Fruit fly (Drosophila melanogaster) whole organism, embryonic: ENCODE results near the gene tyf.

ENCODE experiments used
- CG10431 ChIP-seq: fragments of 200-800 bp; sonication (Bioruptor generic); optimal IDR thresholded peaks from 3 replicates; lab custom pipeline; 2018; ENCODE audit warnings: missing biosample characterization, mild to moderate bottlenecking, missing genetic modification characterization
- CG14667 ChIP-seq: fragments of 200-800 bp; sonication (Bioruptor generic); IDR thresholded peaks from 2 replicates; pipeline ENCODE4 v1.3.6; 2022; ENCODE audit warnings: missing biosample characterization, missing genetic modification characterization
- CG14860 ChIP-seq: fragments of 200-800 bp; sonication (Bioruptor generic); IDR thresholded peaks from 3 replicates; pipeline ENCODE4 v1.3.6; 2022; ENCODE audit warnings: missing biosample characterization, missing genetic modification characterization; ENCODE audit not compliant: partially characterized antibody
- CG15073 ChIP-seq: fragments of 200-800 bp; sonication (Bioruptor generic); optimal IDR thresholded peaks from 2 replicates; lab custom pipeline; 2016; ENCODE audit warnings: missing biosample characterization, missing genetic modification characterization
- CG15514 ChIP-seq: fragments of 200-800 bp; sonication (Bioruptor generic); optimal IDR thresholded peaks from 3 replicates; lab custom pipeline; 2017; ENCODE audit warnings: missing biosample characterization, missing genetic modification characterization, mild to moderate bottlenecking, moderate library complexity, missing genetic modification reagents
- CG17186 ChIP-seq: fragments of 200-800 bp; sonication (Bioruptor generic); optimal IDR thresholded peaks from 3 replicates; lab custom pipeline; 2017; ENCODE audit warnings: missing biosample characterization, missing genetic modification reagents, missing genetic modification characterization
- CG2678 ChIP-seq: fragments of 200-800 bp; sonication (Bioruptor generic); optimal IDR thresholded peaks from 3 replicates; lab custom pipeline; 2019; ENCODE audit warnings: missing biosample characterization, mild to moderate bottlenecking, missing genetic modification characterization, moderate library complexity
- CG32772 ChIP-seq: fragments of 200-800 bp; sonication (Bioruptor generic); IDR thresholded peaks from 2 replicates; pipeline ENCODE4 v1.3.6; 2022; ENCODE audit warnings: missing biosample characterization, missing genetic modification characterization
- CG33557 ChIP-seq: fragments of 200-800 bp; sonication (Bioruptor generic); optimal IDR thresholded peaks from 2 replicates; lab custom pipeline; 2019; ENCODE audit warnings: missing biosample characterization, mild to moderate bottlenecking, missing genetic modification characterization, moderate library complexity
- CG3838 ChIP-seq: fragments of 200-800 bp; sonication (Bioruptor generic); optimal IDR thresholded peaks from 3 replicates; lab custom pipeline; 2016; ENCODE audit warnings: missing biosample characterization, missing genetic modification characterization
- CG5245 ChIP-seq: fragments of 200-800 bp; sonication (Bioruptor generic); optimal IDR thresholded peaks from 3 replicates; lab custom pipeline; 2016; ENCODE audit warnings: missing biosample characterization, missing genetic modification characterization
- CG6654 ChIP-seq: fragments of 200-800 bp; sonication (Bioruptor generic); optimal IDR thresholded peaks from 2 replicates; lab custom pipeline; 2017; ENCODE audit warnings: missing biosample characterization, mild to moderate bottlenecking, missing genetic modification characterization
- CG6689 ChIP-seq: fragments of 200-800 bp; sonication (Bioruptor generic); IDR thresholded peaks from 2 replicates; pipeline ENCODE4 v1.3.6; 2022; ENCODE audit warnings: missing biosample characterization, missing genetic modification characterization
- CG6813 ChIP-seq: fragments of 200-800 bp; sonication (Bioruptor generic); optimal IDR thresholded peaks from 2 replicates; lab custom pipeline; 2017; ENCODE audit warnings: missing biosample characterization, missing genetic modification characterization, mild to moderate bottlenecking, moderate library complexity, missing genetic modification reagents
- CG6854 ChIP-seq: fragments of 200-800 bp; sonication (Bioruptor generic); optimal IDR thresholded peaks from 3 replicates; lab custom pipeline; 2017; ENCODE audit warnings: missing biosample characterization, mild to moderate bottlenecking, missing genetic modification characterization
- CG7786 ChIP-seq: fragments of 200-800 bp; sonication (Bioruptor generic); optimal IDR thresholded peaks from 2 replicates; lab custom pipeline; 2016; ENCODE audit warnings: missing biosample characterization, missing genetic modification characterization
- CG8478 ChIP-seq: fragments of >200 bp; optimal IDR thresholded peaks from 2 replicates; lab custom pipeline; 2018
- Dbx ChIP-seq: fragments of 200-800 bp; sonication (Bioruptor generic); IDR thresholded peaks from 3 replicates; pipeline ENCODE4 v1.3.6; 2022; ENCODE audit warnings: missing biosample characterization, missing genetic modification characterization
- Dek ChIP-seq: fragments of 200-800 bp; sonication (Bioruptor generic); optimal IDR thresholded peaks from 3 replicates; lab custom pipeline; 2019; ENCODE audit warnings: missing biosample characterization, mild to moderate bottlenecking, missing genetic modification characterization, moderate library complexity
- Dip3 ChIP-seq: fragments of 200-800 bp; sonication (Bioruptor generic); optimal IDR thresholded peaks from 3 replicates; lab custom pipeline; 2016; ENCODE audit warnings: missing biosample characterization, missing genetic modification characterization
- Dp ChIP-seq: fragments of 200-800 bp; sonication (Bioruptor generic); optimal IDR thresholded peaks from 2 replicates; lab custom pipeline; 2018; ENCODE audit warnings: missing biosample characterization, mild to moderate bottlenecking, missing genetic modification characterization, moderate library complexity
- Hey ChIP-seq: fragments of 200-800 bp; sonication (Bioruptor generic); optimal IDR thresholded peaks from 3 replicates; lab custom pipeline; 2018; ENCODE audit warnings: missing biosample characterization, mild to moderate bottlenecking, missing genetic modification characterization
- MBD-R2 ChIP-seq: fragments of 200-800 bp; sonication (Bioruptor generic); IDR thresholded peaks from 2 replicates; pipeline ENCODE4 v1.3.6; 2022; ENCODE audit warnings: missing biosample characterization, missing genetic modification characterization
- Opbp ChIP-seq: fragments of 200-800 bp; sonication (Bioruptor generic); IDR thresholded peaks from 3 replicates; pipeline ENCODE4 v1.3.6; 2022; ENCODE audit warnings: missing biosample characterization, missing genetic modification characterization; ENCODE audit not compliant: partially characterized antibody
- Six4 ChIP-seq: fragments of 200-800 bp; sonication (Bioruptor generic); optimal IDR thresholded peaks from 2 replicates; lab custom pipeline; 2016; ENCODE audit warnings: missing biosample characterization, missing genetic modification characterization
- Sox100B ChIP-seq: fragments of 200-800 bp; sonication (Bioruptor generic); optimal IDR thresholded peaks from 3 replicates; lab custom pipeline; 2018; ENCODE audit warnings: missing biosample characterization, mild to moderate bottlenecking, missing genetic modification characterization
- Vsx1 ChIP-seq: fragments of 200-800 bp; sonication (Bioruptor generic); optimal IDR thresholded peaks from 2 replicates; lab custom pipeline; 2017; ENCODE audit warnings: missing biosample characterization, mild to moderate bottlenecking, missing genetic modification characterization, missing genetic modification reagents
- Xbp1 ChIP-seq: fragments of 200-800 bp; sonication (Bioruptor generic); optimal IDR thresholded peaks from 3 replicates; lab custom pipeline; 2016; ENCODE audit warnings: missing biosample characterization, mild to moderate bottlenecking, missing genetic modification characterization
- aop ChIP-seq: fragments of 200-800 bp; sonication (Bioruptor generic); IDR thresholded peaks from 2 replicates; pipeline ENCODE4 v1.3.6; 2022; ENCODE audit warnings: missing biosample characterization, missing genetic modification characterization
- chn ChIP-seq: fragments of 200-800 bp; sonication (Bioruptor generic); optimal IDR thresholded peaks from 2 replicates; lab custom pipeline; 2016; ENCODE audit warnings: missing biosample characterization, missing genetic modification characterization
- dan ChIP-seq: fragments of 200-800 bp; sonication (Bioruptor generic); IDR thresholded peaks from 2 replicates; pipeline ENCODE4 v1.3.6; 2022; ENCODE audit warnings: missing biosample characterization, missing genetic modification characterization
- eve ChIP-seq, 2 experiments: fragments of >200 bp; optimal IDR thresholded peaks; 2 replicates each; lab custom pipeline; 2017; ENCODE audit warnings: missing biosample characterization in 2 of 2, missing genetic modification characterization in 2 of 2
- eyg ChIP-seq: fragments of 200-800 bp; sonication (Bioruptor generic); optimal IDR thresholded peaks from 3 replicates; lab custom pipeline; 2016; ENCODE audit warnings: missing biosample characterization, missing genetic modification characterization
- fd64A ChIP-seq: fragments of 200-800 bp; sonication (Bioruptor generic); optimal IDR thresholded peaks from 3 replicates; lab custom pipeline; 2018; ENCODE audit warnings: missing biosample characterization, mild to moderate bottlenecking, missing genetic modification characterization
- fru ChIP-seq: fragments of >200 bp; optimal IDR thresholded peaks from 2 replicates; lab custom pipeline; 2017
- ftz-f1 ChIP-seq: fragments of 200-800 bp; sonication (Bioruptor generic); optimal IDR thresholded peaks from 2 replicates; lab custom pipeline; 2016; ENCODE audit warnings: missing biosample characterization, missing genetic modification characterization
- gcm ChIP-seq: fragments of 200-800 bp; sonication (Bioruptor generic); optimal IDR thresholded peaks from 2 replicates; lab custom pipeline; 2019; ENCODE audit warnings: missing biosample characterization, mild to moderate bottlenecking, missing genetic modification characterization, moderate library complexity
- jumu ChIP-seq: fragments of 200-800 bp; sonication (Bioruptor generic); optimal IDR thresholded peaks from 3 replicates; lab custom pipeline; 2016; ENCODE audit warnings: missing biosample characterization, missing genetic modification characterization
- lab ChIP-seq: fragments of 200-800 bp; sonication (Bioruptor generic); optimal IDR thresholded peaks from 3 replicates; lab custom pipeline; 2017; ENCODE audit warnings: missing biosample characterization, missing genetic modification characterization, mild to moderate bottlenecking, moderate library complexity, missing genetic modification reagents
- lbe ChIP-seq: fragments of 200-800 bp; sonication (Bioruptor generic); optimal IDR thresholded peaks from 2 replicates; lab custom pipeline; 2016; ENCODE audit warnings: missing biosample characterization, mild to moderate bottlenecking, missing genetic modification characterization
- nerfin-2 ChIP-seq: fragments of 200-800 bp; sonication (Bioruptor generic); IDR thresholded peaks from 2 replicates; pipeline ENCODE4 v1.3.6; 2022; ENCODE audit warnings: missing biosample characterization, missing genetic modification characterization; ENCODE audit not compliant: partially characterized antibody
- onecut ChIP-seq: fragments of 200-800 bp; sonication (Bioruptor generic); IDR thresholded peaks from 2 replicates; pipeline ENCODE4 v1.3.6; 2022; ENCODE audit warnings: missing biosample characterization, missing genetic modification characterization
- pho ChIP-seq: fragments of 200-800 bp; sonication (Bioruptor generic); optimal IDR thresholded peaks from 2 replicates; lab custom pipeline; 2016; ENCODE audit warnings: missing biosample characterization, missing genetic modification characterization
- repo ChIP-seq: fragments of 200-800 bp; sonication (Bioruptor generic); optimal IDR thresholded peaks from 2 replicates; lab custom pipeline; 2016; ENCODE audit warnings: missing biosample characterization, missing genetic modification characterization
- sd ChIP-seq: fragments of 200-800 bp; sonication (Bioruptor generic); optimal IDR thresholded peaks from 3 replicates; lab custom pipeline; 2018; ENCODE audit warnings: missing biosample characterization, mild to moderate bottlenecking, missing genetic modification characterization, moderate library complexity
- slp2 ChIP-seq: fragments of 200-800 bp; sonication (Bioruptor generic); optimal IDR thresholded peaks from 2 replicates; lab custom pipeline; 2016; ENCODE audit warnings: missing biosample characterization, missing genetic modification characterization
- sug ChIP-seq: fragments of 200-800 bp; optimal IDR thresholded peaks from 2 replicates; lab custom pipeline; 2019; ENCODE audit warnings: missing biosample characterization, mild to moderate bottlenecking, missing genetic modification characterization, moderate library complexity
- tll ChIP-seq, 2 experiments: fragments of 200-800 bp in 1 of 2; fragments of >200 bp in 1 of 2; sonication (Bioruptor generic) in 1 of 2; optimal IDR thresholded peaks; 2 replicates each; lab custom pipeline; 2017 to 2019; ENCODE audit warnings: missing biosample characterization in 2 of 2, missing genetic modification characterization in 2 of 2, mild to moderate bottlenecking in 1 of 2, moderate library complexity in 1 of 2
- toy ChIP-seq: fragments of 200-800 bp; sonication (Bioruptor generic); IDR thresholded peaks from 2 replicates; pipeline ENCODE4 v1.3.6; 2022; ENCODE audit warnings: missing biosample characterization, missing genetic modification characterization
- ttk ChIP-seq: fragments of 200-800 bp; sonication (Bioruptor generic); IDR thresholded peaks from 2 replicates; pipeline ENCODE4 v2.1.2; 2022; ENCODE audit warnings: missing biosample characterization, missing genetic modification characterization
- twi ChIP-seq: fragments of 200-800 bp; optimal IDR thresholded peaks from 2 replicates; lab custom pipeline; 2019; ENCODE audit warnings: missing biosample characterization, mild to moderate bottlenecking, missing genetic modification characterization, moderate library complexity
- usp ChIP-seq: fragments of >200 bp; optimal IDR thresholded peaks from 2 replicates; lab custom pipeline; 2017; ENCODE audit warnings: missing biosample characterization, missing genetic modification characterization
- zf30C ChIP-seq: fragments of 200-800 bp; sonication (Bioruptor generic); optimal IDR thresholded peaks from 3 replicates; lab custom pipeline; 2018; ENCODE audit warnings: missing biosample characterization, mild to moderate bottlenecking, missing genetic modification characterization

Gene tyf

DNA sequence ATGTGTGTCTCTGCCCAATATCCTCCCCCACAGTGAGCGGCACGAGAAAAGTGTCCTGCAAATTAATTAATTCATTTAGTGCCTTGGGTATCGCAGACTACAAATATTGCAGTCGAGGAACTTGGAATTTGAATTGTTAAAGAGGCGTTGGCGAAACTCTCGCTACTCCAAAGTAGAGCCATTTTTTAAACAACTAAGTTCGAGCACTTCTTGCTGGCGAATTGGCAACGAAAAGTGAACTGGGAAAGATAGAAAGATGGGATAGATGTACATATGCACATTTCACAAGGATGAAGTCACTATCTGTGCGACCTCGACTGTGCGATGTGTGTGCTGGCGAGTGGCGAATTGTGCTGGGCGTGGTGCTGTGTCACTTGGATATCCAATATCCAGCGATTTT is 10.1 kb upstream of the tyf start (continued):
- no peak for TF ChIP-seq Dbx (GFP tag; lab: Robert Waterston, UW)
- TF ChIP-seq CG14860 (GFP tag; lab: Robert Waterston, UW) = no peak
- no peak for TF ChIP-seq MBD-R2
- TF ChIP-seq ttk (GFP tag; lab: Robert Waterston, UW) = no peak
- peak; percentile 36 for TF ChIP-seq lab
- no peak for TF ChIP-seq Dip3 (GFP tag; lab: Kevin White, UChicago)
- no peak for TF ChIP-seq toy
- TF ChIP-seq CG6654 (GFP tag; lab: Kevin White, UChicago) = no peak
- TF ChIP-seq chn (GFP tag; lab: Kevin White, UChicago) = peak; percentile 27
- TF ChIP-seq sd (tag; lab: Kevin White, UChicago) = no peak
- no peak for TF ChIP-seq gcm
- TF ChIP-seq CG15073 = no peak
- TF ChIP-seq Vsx1 (GFP tag; lab: Kevin White, UChicago) = no peak
- TF ChIP-seq dan (GFP tag; lab: Robert Waterston, UW) = no peak
- TF ChIP-seq tll (GFP tag; optimal IDR thresholded peaks at IDR 0.05; lab: Kevin White, UChicago) = no peak
- no peak for TF ChIP-seq Xbp1
- no peak for TF ChIP-seq CG3838 (GFP tag; lab: Kevin White, UChicago)
- TF ChIP-seq pho (GFP tag; lab: Kevin White, UChicago) = no peak
- no peak for TF ChIP-seq twi (tag; lab: Kevin White, UChicago)
- TF ChIP-seq usp (GFP tag; lab: Kevin White, UChicago) = no peak
- TF ChIP-seq Six4 (GFP tag; lab: Kevin White, UChicago) = no peak
- no peak for TF ChIP-seq Opbp (GFP tag; lab: Robert Waterston, UW)
- TF ChIP-seq CG10431 (GFP tag; lab: Kevin White, UChicago) = no peak
- TF ChIP-seq CG8478 (lab: Kevin White, UChicago) = no peak
- TF ChIP-seq repo (GFP tag; lab: Kevin White, UChicago) = no peak
- TF ChIP-seq CG6689 (GFP tag; lab: Robert Waterston, UW) = peak; percentile 52
- TF ChIP-seq zf30C = no peak
- peak; percentile 54 for TF ChIP-seq CG2678
- no peak for TF ChIP-seq Dp (GFP tag; lab: Kevin White, UChicago)
- no peak for TF ChIP-seq CG14667 (GFP tag; lab: Robert Waterston, UW)
- TF ChIP-seq onecut = no peak
- no peak for TF ChIP-seq lbe (GFP tag; lab: Kevin White, UChicago)
- no peak for TF ChIP-seq fd64A
- no peak for TF ChIP-seq Dek
- TF ChIP-seq jumu (GFP tag; lab: Kevin White, UChicago) = no peak
- TF ChIP-seq aop (GFP tag; lab: Robert Waterston, UW) = no peak
- TF ChIP-seq CG15514 (GFP tag; lab: Kevin White, UChicago) = no peak
- TF ChIP-seq CG6813 (GFP tag; lab: Kevin White, UChicago) = peak; percentile 55
- TF ChIP-seq sug (tag; lab: Kevin White, UChicago) = no peak
- no peak for TF ChIP-seq Sox100B (GFP tag; lab: Kevin White, UChicago)
- no peak for TF ChIP-seq CG17186 (GFP tag; lab: Kevin White, UChicago)
- no peak for TF ChIP-seq eve (GFP tag; optimal IDR thresholded peaks at IDR 0.05; lab: Kevin White, UChicago)
- no peak for TF ChIP-seq nerfin-2
- no peak for TF ChIP-seq fru (lab: Kevin White, UChicago)
- no peak for TF ChIP-seq slp2 (GFP tag; lab: Kevin White, UChicago)
- TF ChIP-seq ftz-f1 (GFP tag; lab: Kevin White, UChicago) = no peak
- no peak for TF ChIP-seq Hey
- no peak for TF ChIP-seq CG5245 (GFP tag; lab: Kevin White, UChicago)
- no peak for TF ChIP-seq CG6854 (GFP tag; lab: Kevin White, UChicago)
- TF ChIP-seq CG33557 (GFP tag; lab: Kevin White, UChicago) = peak; percentile 51
- no peak for TF ChIP-seq eyg (GFP tag; lab: Kevin White, UChicago)
- no peak for TF ChIP-seq CG32772 (GFP tag; lab: Robert Waterston, UW)
- peak; percentile 42 for TF ChIP-seq CG7786 (GFP tag; lab: Kevin White, UChicago)
